Fruit fly (Drosophila melanogaster) whole organism, embryonic: ENCODE data around the gene CG5909.

ENCODE experiments used
- Aef1 ChIP-seq: fragments of 200-800 bp; sonication (Bioruptor generic); IDR thresholded peaks from 3 replicates; pipeline ENCODE4 v1.3.6; 2022; ENCODE audit warnings: missing biosample characterization, missing genetic modification characterization
- B-H2 ChIP-seq: fragments of 200-800 bp; sonication (Bioruptor generic); optimal IDR thresholded peaks from 2 replicates; lab custom pipeline; 2018; ENCODE audit warnings: missing biosample characterization, mild to moderate bottlenecking, missing genetic modification characterization
- BtbVII ChIP-seq: fragments of 200-800 bp; sonication (Bioruptor generic); optimal IDR thresholded peaks from 3 replicates; lab custom pipeline; 2017; ENCODE audit warnings: missing biosample characterization, mild to moderate bottlenecking, missing genetic modification characterization
- CG10209 ChIP-seq: fragments of 200-800 bp; sonication (Bioruptor generic); optimal IDR thresholded peaks from 3 replicates; lab custom pipeline; 2017; ENCODE audit warnings: missing biosample characterization, mild to moderate bottlenecking, missing genetic modification characterization, missing genetic modification reagents
- CG10321 ChIP-seq: fragments of 200-800 bp; sonication (Bioruptor generic); IDR thresholded peaks from 2 replicates; pipeline ENCODE4 v1.3.6; 2022; ENCODE audit warnings: missing biosample characterization, missing genetic modification characterization
- CG11560 ChIP-seq: fragments of 200-800 bp; sonication (Bioruptor generic); IDR thresholded peaks from 3 replicates; pipeline ENCODE4 v1.3.6; 2022; ENCODE audit warnings: missing biosample characterization, missing genetic modification characterization
- CG14710 ChIP-seq: fragments of 200-800 bp; sonication (Bioruptor generic); optimal IDR thresholded peaks from 3 replicates; lab custom pipeline; 2019; ENCODE audit warnings: missing biosample characterization, mild to moderate bottlenecking, missing genetic modification characterization, moderate library complexity
- CG15269 ChIP-seq: fragments of 200-800 bp; sonication (Bioruptor generic); optimal IDR thresholded peaks from 2 replicates; lab custom pipeline; 2018; ENCODE audit warnings: missing biosample characterization, mild to moderate bottlenecking, missing genetic modification characterization, moderate library complexity
- CG16779 ChIP-seq: fragments of 200-800 bp; sonication (Bioruptor generic); IDR thresholded peaks from 2 replicates; pipeline ENCODE4 v1.3.6; 2022; ENCODE audit warnings: missing biosample characterization, missing genetic modification characterization
- CG16815 ChIP-seq: fragments of 200-800 bp; sonication (Bioruptor generic); optimal IDR thresholded peaks from 3 replicates; lab custom pipeline; 2017; ENCODE audit warnings: missing biosample characterization, mild to moderate bottlenecking, missing genetic modification characterization
- CG18476 ChIP-seq: fragments of 200-800 bp; sonication (Bioruptor generic); optimal IDR thresholded peaks from 2 replicates; lab custom pipeline; 2016; ENCODE audit warnings: missing biosample characterization, mild to moderate bottlenecking, missing genetic modification characterization
- CG34224 ChIP-seq: fragments of 200-800 bp; sonication (Bioruptor generic); IDR thresholded peaks from 3 replicates; pipeline ENCODE4 v1.3.6; 2022; ENCODE audit warnings: missing biosample characterization, missing genetic modification characterization; ENCODE audit not compliant: partially characterized antibody
- CG34376 ChIP-seq: fragments of 200-800 bp; sonication (Bioruptor generic); optimal IDR thresholded peaks from 2 replicates; lab custom pipeline; 2018; ENCODE audit warnings: missing biosample characterization, mild to moderate bottlenecking, missing genetic modification characterization
- CG3995 ChIP-seq: fragments of 200-800 bp; sonication (Bioruptor generic); optimal IDR thresholded peaks from 3 replicates; lab custom pipeline; 2016; ENCODE audit warnings: missing biosample characterization, missing genetic modification characterization
- CG5953 ChIP-seq: fragments of 200-800 bp; sonication (Bioruptor generic); IDR thresholded peaks from 2 replicates; pipeline ENCODE4 v1.3.6; 2022; ENCODE audit warnings: missing biosample characterization, missing genetic modification characterization
- CG6654 ChIP-seq: fragments of 200-800 bp; sonication (Bioruptor generic); optimal IDR thresholded peaks from 2 replicates; lab custom pipeline; 2017; ENCODE audit warnings: missing biosample characterization, mild to moderate bottlenecking, missing genetic modification characterization
- CG7556 ChIP-seq: fragments of 200-800 bp; sonication (Bioruptor generic); optimal IDR thresholded peaks from 2 replicates; lab custom pipeline; 2017; ENCODE audit warnings: missing biosample characterization, mild to moderate bottlenecking, missing genetic modification characterization
- CG9876 ChIP-seq: fragments of 200-800 bp; sonication (Bioruptor generic); optimal IDR thresholded peaks from 2 replicates; lab custom pipeline; 2016; ENCODE audit warnings: missing biosample characterization, missing genetic modification characterization
- D19B ChIP-seq: fragments of 200-800 bp; sonication (Bioruptor generic); optimal IDR thresholded peaks from 2 replicates; lab custom pipeline; 2017; ENCODE audit warnings: missing biosample characterization, mild to moderate bottlenecking, missing genetic modification characterization
- Dek ChIP-seq: fragments of 200-800 bp; sonication (Bioruptor generic); optimal IDR thresholded peaks from 3 replicates; lab custom pipeline; 2019; ENCODE audit warnings: missing biosample characterization, mild to moderate bottlenecking, missing genetic modification characterization, moderate library complexity
- Ets65A ChIP-seq: fragments of 200-800 bp; sonication (Bioruptor generic); peaks from one replicate; lab custom pipeline; 2016; ENCODE audit warnings: missing biosample characterization, missing genetic modification characterization
- HLH54F ChIP-seq: fragments of 200-800 bp; sonication (Bioruptor generic); optimal IDR thresholded peaks from 3 replicates; lab custom pipeline; 2016; ENCODE audit warnings: missing biosample characterization, missing genetic modification characterization
- Lhr ChIP-seq: fragments of 200-800 bp; sonication (Bioruptor generic); optimal IDR thresholded peaks from 3 replicates; lab custom pipeline; 2017; ENCODE audit warnings: mild to moderate bottlenecking, missing biosample characterization, missing genetic modification reagents, missing genetic modification characterization
- Lpt ChIP-seq: fragments of >200 bp; optimal IDR thresholded peaks from 2 replicates; lab custom pipeline; 2018; ENCODE audit warnings: missing biosample characterization, missing genetic modification characterization
- PHDP ChIP-seq: fragments of 200-800 bp; sonication (Bioruptor generic); optimal IDR thresholded peaks from 3 replicates; lab custom pipeline; 2018; ENCODE audit warnings: missing biosample characterization, mild to moderate bottlenecking, missing genetic modification characterization, moderate library complexity
- Pdp1 ChIP-seq, 2 experiments: fragments of 200-800 bp; sonication (Bioruptor generic); optimal IDR thresholded peaks; 3 replicates each; lab custom pipeline; 2016; ENCODE audit warnings: missing biosample characterization in 2 of 2, missing genetic modification characterization in 2 of 2, mild to moderate bottlenecking in 1 of 2, moderate library complexity in 1 of 2
- Xrp1 ChIP-seq: fragments of 200-800 bp; sonication (Bioruptor generic); IDR thresholded peaks from 2 replicates; pipeline ENCODE4 v1.3.6; 2022; ENCODE audit warnings: missing biosample characterization, missing genetic modification characterization
- danr ChIP-seq: fragments of 200-800 bp; sonication (Bioruptor generic); IDR thresholded peaks from 2 replicates; pipeline ENCODE4 v1.3.6; 2022; ENCODE audit warnings: missing biosample characterization, missing genetic modification characterization
- disco-r ChIP-seq: fragments of 200-800 bp; sonication (Bioruptor generic); optimal IDR thresholded peaks from 2 replicates; lab custom pipeline; 2016; ENCODE audit warnings: missing biosample characterization, missing genetic modification characterization
- dmrt99B ChIP-seq: fragments of 200-800 bp; sonication (Bioruptor generic); optimal IDR thresholded peaks from 2 replicates; lab custom pipeline; 2018; ENCODE audit warnings: missing biosample characterization, mild to moderate bottlenecking, missing genetic modification characterization, moderate library complexity
- dysf ChIP-seq: fragments of 200-800 bp; sonication (Bioruptor generic); IDR thresholded peaks from 3 replicates; pipeline ENCODE4 v1.3.6; 2022; ENCODE audit warnings: missing biosample characterization, missing genetic modification characterization
- en ChIP-seq: fragments of 200-800 bp; sonication (Bioruptor generic); optimal IDR thresholded peaks from 2 replicates; lab custom pipeline; 2016; ENCODE audit warnings: missing biosample characterization, missing genetic modification characterization
- exex ChIP-seq: fragments of 200-800 bp; sonication (Bioruptor generic); optimal IDR thresholded peaks from 4 replicates; lab custom pipeline; 2018; ENCODE audit warnings: missing biosample characterization, mild to moderate bottlenecking, missing genetic modification characterization, moderate library complexity
- gro ChIP-seq: fragments of 200-800 bp; sonication (Bioruptor generic); optimal IDR thresholded peaks from 2 replicates; lab custom pipeline; 2016; ENCODE audit warnings: missing biosample characterization, missing genetic modification characterization
- ind ChIP-seq: fragments of 200-800 bp; sonication (Bioruptor generic); optimal IDR thresholded peaks from 3 replicates; lab custom pipeline; 2016; ENCODE audit warnings: missing biosample characterization, missing genetic modification characterization
- luna ChIP-seq: fragments of 200-800 bp; sonication (Bioruptor generic); optimal IDR thresholded peaks from 2 replicates; lab custom pipeline; 2016; ENCODE audit warnings: missing biosample characterization, missing genetic modification characterization
- mam ChIP-seq: fragments of 200-800 bp; sonication (Bioruptor generic); optimal IDR thresholded peaks from 3 replicates; lab custom pipeline; 2016; ENCODE audit warnings: missing biosample characterization, missing genetic modification characterization
- org-1 ChIP-seq: fragments of 200-800 bp; sonication (Bioruptor generic); optimal IDR thresholded peaks from 2 replicates; lab custom pipeline; 2017; ENCODE audit warnings: missing biosample characterization, missing genetic modification characterization
- pho ChIP-seq: fragments of 200-800 bp; sonication (Bioruptor generic); optimal IDR thresholded peaks from 2 replicates; lab custom pipeline; 2016; ENCODE audit warnings: missing biosample characterization, missing genetic modification characterization
- prd ChIP-seq, 3 experiments: fragments of >200 bp in 2 of 3; fragments of 200-800 bp in 1 of 3; sonication (Bioruptor generic) in 1 of 3; optimal IDR thresholded peaks in 2 of 3; IDR thresholded peaks in 1 of 3; 2 replicates in 2 of 3; 3 replicates in 1 of 3; pipeline versions ENCODE4 v1.3.6 to Lab custom; 2017 to 2022; ENCODE audit warnings: missing biosample characterization in 1 of 3, missing genetic modification characterization in 1 of 3
- psq ChIP-seq: fragments of 200-800 bp; sonication (Bioruptor generic); optimal IDR thresholded peaks from 2 replicates; lab custom pipeline; 2017; ENCODE audit warnings: missing biosample characterization, missing genetic modification characterization
- rib ChIP-seq: fragments of 200-800 bp; sonication (Bioruptor generic); IDR thresholded peaks from 2 replicates; pipeline ENCODE4 v1.3.6; 2022; ENCODE audit warnings: missing biosample characterization, missing genetic modification characterization
- sim ChIP-seq: fragments of 200-800 bp; sonication (Bioruptor generic); IDR thresholded peaks from 2 replicates; pipeline ENCODE4 v1.3.6; 2022; ENCODE audit warnings: missing biosample characterization, missing genetic modification characterization
- stwl ChIP-seq: fragments of 200-800 bp; sonication (Bioruptor generic); optimal IDR thresholded peaks from 3 replicates; lab custom pipeline; 2018; ENCODE audit warnings: missing biosample characterization, mild to moderate bottlenecking, missing genetic modification characterization, moderate library complexity
- tap ChIP-seq: fragments of 200-800 bp; optimal IDR thresholded peaks from 3 replicates; lab custom pipeline; 2019; ENCODE audit warnings: missing biosample characterization, mild to moderate bottlenecking, missing genetic modification characterization, moderate library complexity
- toy ChIP-seq: fragments of 200-800 bp; sonication (Bioruptor generic); IDR thresholded peaks from 2 replicates; pipeline ENCODE4 v1.3.6; 2022; ENCODE audit warnings: missing biosample characterization, missing genetic modification characterization
- unc-4 ChIP-seq: fragments of 200-800 bp; sonication (Bioruptor generic); IDR thresholded peaks from 2 replicates; pipeline ENCODE4 v1.3.6; 2022; ENCODE audit warnings: missing biosample characterization, missing genetic modification characterization; ENCODE audit not compliant: partially characterized antibody
- wdn ChIP-seq: fragments of 200-800 bp; sonication (Bioruptor generic); IDR thresholded peaks from 2 replicates; pipeline ENCODE4 v1.3.6; 2022; ENCODE audit warnings: missing biosample characterization, missing genetic modification characterization
- wor ChIP-seq: fragments of 200-800 bp; sonication (Bioruptor generic); IDR thresholded peaks from 2 replicates; pipeline ENCODE4 v1.3.6; 2022; ENCODE audit warnings: missing biosample characterization, missing genetic modification characterization

Gene CG5909

DNA sequence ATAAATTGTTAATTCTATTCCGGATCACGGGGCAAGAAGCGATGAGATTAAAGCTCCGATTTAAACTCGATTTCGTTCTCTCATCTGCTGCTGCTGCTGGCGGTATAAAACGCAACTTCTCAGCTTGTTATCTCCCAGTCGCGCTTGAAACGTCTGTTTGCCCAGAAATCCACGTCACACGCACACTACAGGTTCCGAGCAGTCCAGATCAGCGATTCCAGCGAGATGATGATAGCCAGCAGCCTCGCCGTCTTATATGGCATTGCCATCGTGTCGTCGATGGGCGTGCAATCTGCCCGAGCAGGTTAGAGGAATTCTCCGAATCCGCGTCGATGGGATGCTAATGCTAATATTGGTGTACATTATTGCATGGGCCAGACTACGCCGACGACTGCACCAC lies 3.1 kb upstream of the CG5909 start, which contains the start of gene grass (continued):
- TF ChIP-seq CG34224 (GFP tag; lab: Robert Waterston, UW), result no peak
- TF ChIP-seq CG16815 (GFP tag; lab: Kevin White, UChicago), result no peak
- 0 out of 2 replicates have a peak, but pooled peaks have one; percentile 25 for TF ChIP-seq unc-4 (GFP tag; lab: Robert Waterston, UW)
- no peak for TF ChIP-seq CG5953 (GFP tag; lab: Robert Waterston, UW)
- TF ChIP-seq CG10321 (GFP tag; lab: Robert Waterston, UW), result no peak
- peak; percentile 35 for TF ChIP-seq CG34376
- no peak for TF ChIP-seq rib (GFP tag; lab: Robert Waterston, UW)
- TF ChIP-seq pho (GFP tag; lab: Kevin White, UChicago), result no peak
- TF ChIP-seq luna (GFP tag; lab: Kevin White, UChicago), result no peak
- no peak for TF ChIP-seq HLH54F (GFP tag; lab: Kevin White, UChicago)
- no peak for TF ChIP-seq prd (optimal IDR thresholded peaks at IDR 0.05; lab: Kevin White, UChicago)
- TF ChIP-seq prd (GFP tag; IDR thresholded peaks at IDR 0.05; lab: Robert Waterston, UW), result no peak

DNA sequence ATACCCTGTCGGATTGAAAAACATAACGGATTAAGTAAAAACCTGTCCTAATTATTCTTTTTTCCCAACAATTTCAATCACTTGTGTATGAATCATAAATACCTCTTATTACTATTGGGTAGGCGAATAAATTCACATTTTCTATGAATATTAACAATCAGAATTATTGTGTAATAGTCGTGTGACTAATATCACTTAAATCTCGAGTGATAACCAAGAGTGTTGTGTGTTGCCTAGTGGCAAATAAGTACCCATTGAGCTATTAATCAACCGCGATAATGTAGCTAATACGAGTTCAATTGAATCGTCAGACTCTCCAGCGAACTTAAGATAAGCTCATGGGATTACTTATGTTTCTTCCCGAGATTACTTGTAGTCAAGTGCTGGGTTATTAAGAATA lies 1.1 kb upstream of the CG5909 start:
- TF ChIP-seq mam (no peak), CG18476 (no peak), sim (no peak), toy (GFP tag; lab: Robert Waterston, UW) (no peak), BtbVII (GFP tag; lab: Kevin White, UChicago) (no peak), Lpt (GFP tag; lab: Kevin White, UChicago) (no peak), Dek (tag; lab: Kevin White, UChicago) (no peak), wdn (no peak), dmrt99B (tag; lab: Kevin White, UChicago) (no peak), Pdp1 (GFP tag; optimal IDR thresholded peaks at IDR 0.05; lab: Kevin White, UChicago) (peak in 1 of 2 experiments; percentile 69), CG9876 (GFP tag; lab: Kevin White, UChicago) (no peak), danr (GFP tag; lab: Robert Waterston, UW) (no peak), exex (peak; percentile 82), stwl (tag; lab: Kevin White, UChicago) (no peak), tap (tag; lab: Kevin White, UChicago) (no peak), CG6654 (GFP tag; lab: Kevin White, UChicago) (no peak), Xrp1 (GFP tag; lab: Robert Waterston, UW) (no peak), CG10321 (GFP tag; lab: Robert Waterston, UW) (no peak), wor (GFP tag; lab: Robert Waterston, UW) (no peak), psq (GFP tag; lab: Kevin White, UChicago) (no peak), PHDP (tag; lab: Kevin White, UChicago) (no peak), CG14710 (no peak), CG11560 (tag; lab: Robert Waterston, UW) (no peak), B-H2 (GFP tag; lab: Kevin White, UChicago) (no peak), Lhr (GFP tag; lab: Kevin White, UChicago) (no peak), gro (peak; percentile 5), CG34376 (peak; percentile 1), CG7556 (no peak), disco-r (no peak), en (GFP tag; lab: Kevin White, UChicago) (no peak), D19B (GFP tag; lab: Kevin White, UChicago) (peak; percentile 64), org-1 (GFP tag; lab: Kevin White, UChicago) (no peak), Ets65A (no peak), ind (GFP tag; lab: Kevin White, UChicago) (no peak), CG16779 (GFP tag; lab: Robert Waterston, UW) (no peak), dysf (GFP tag; lab: Robert Waterston, UW) (no peak), CG15269 (tag; lab: Kevin White, UChicago) (no peak), CG3995 (GFP tag; lab: Kevin White, UChicago) (no peak), CG10209 (no peak), Aef1 (GFP tag; lab: Robert Waterston, UW) (no peak)
